Worm (Caenorhabditis elegans): ENCODE data around the gene cest-16.
A peak's percentile ranks its signal among the peaks of the same experiment; 100 is the strongest.

Gene cest-16

DNA sequence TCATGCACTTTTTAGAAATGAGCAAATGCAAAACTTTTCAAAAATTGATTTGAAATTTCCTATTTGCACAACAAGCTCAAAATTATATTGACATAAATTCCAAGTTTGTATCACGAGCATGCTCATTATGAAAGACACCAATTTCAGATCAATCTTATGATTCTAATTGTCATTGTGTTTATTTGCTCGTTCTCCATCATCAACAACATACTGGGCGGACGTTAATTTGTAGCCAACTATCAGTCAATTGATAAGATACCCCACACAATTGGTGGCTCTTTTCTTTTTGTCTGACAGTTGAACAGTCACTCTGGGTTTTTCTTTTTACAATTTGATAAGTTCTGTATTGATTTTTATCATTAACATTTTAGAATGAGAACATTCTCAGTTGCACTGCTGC is 28.0 kb upstream of the cest-16 start, which contains the start of gene lro-1 (continued):
- TF ChIP-seq mep-1 (tag; optimal IDR thresholded peaks at IDR 0.05) (peak; percentile 50), nhr-10 (tag; optimal IDR thresholded peaks at IDR 0.05) (peak; percentile 30), hlh-11 (tag; optimal IDR thresholded peaks at IDR 0.05) (peak; percentile 89)

- TF ChIP-seq mxl-3 (GFP tag; optimal IDR thresholded peaks at IDR 0.05) (no peak), pha-4 (GFP tag; IDR thresholded peaks at IDR 0.05) (peak; percentile 63; the same call in 1 of the 2 replicates), pha-4 (tag; optimal IDR thresholded peaks at IDR 0.05) (no peak), daf-16 (GFP tag; optimal IDR thresholded peaks at IDR 0.05) (no peak), daf-16 (tag; optimal IDR thresholded peaks at IDR 0.05) (peak; percentile 29), nhr-237 (tag; optimal IDR thresholded peaks at IDR 0.05) (no peak), dve-1 (tag; optimal IDR thresholded peaks at IDR 0.05; ENCODE audit: insufficient read depth) (peak; percentile 63), T26A8.4 (GFP tag; IDR thresholded peaks at IDR 0.05) (peak; percentile 8; the same call in 1 of the 2 replicates), zfp-3 (GFP tag; conservative IDR thresholded peaks at IDR 0.05) (peak; percentile 69; the same call in 1 of the 2 replicates)
These were observed 26.0 kb upstream of the cest-16 start for ce11 chrX:6273772-6274171.

DNA sequence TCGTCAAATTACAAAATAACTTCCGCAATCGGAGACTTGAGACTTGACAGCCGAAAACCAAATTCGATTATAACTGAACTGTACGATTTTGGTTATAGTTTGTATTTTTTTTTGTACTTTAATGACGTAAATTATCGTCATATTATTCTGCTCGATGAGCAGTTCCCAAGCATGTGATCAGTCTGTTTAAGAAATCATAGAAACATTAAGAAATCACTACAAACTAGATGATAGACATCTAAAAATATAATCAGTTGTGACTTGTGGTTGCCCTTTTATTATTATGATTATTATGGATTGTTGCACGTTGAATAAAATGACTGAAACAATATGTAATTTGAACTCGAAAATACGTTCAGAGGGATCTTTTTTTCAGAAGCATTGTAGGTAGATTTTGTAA is 25.5 kb upstream of the cest-16 start:
- peak; percentile 88 for TF ChIP-seq dve-1 (tag; optimal IDR thresholded peaks at IDR 0.05; ENCODE audit: insufficient read depth)
- TF ChIP-seq nhr-76 (tag; optimal IDR thresholded peaks at IDR 0.05): no peak
- no peak for TF ChIP-seq lin-15B (tag; optimal IDR thresholded peaks at IDR 0.05)
- TF ChIP-seq pha-4 (GFP tag; IDR thresholded peaks at IDR 0.05): peak; percentile 10; the same call in 1 of the 2 replicates
- no peak for TF ChIP-seq pha-4 (tag; optimal IDR thresholded peaks at IDR 0.05)
- TF ChIP-seq nhr-102 (tag; optimal IDR thresholded peaks at IDR 0.05): peak; percentile 30
- peak; percentile 52 for TF ChIP-seq mep-1 (tag; optimal IDR thresholded peaks at IDR 0.05)
- TF ChIP-seq daf-16 (GFP tag; optimal IDR thresholded peaks at IDR 0.05): no peak
- TF ChIP-seq daf-16 (tag; optimal IDR thresholded peaks at IDR 0.05): peak; percentile 77
- TF ChIP-seq ztf-7 (tag; optimal IDR thresholded peaks at IDR 0.05): peak; percentile 56
- no peak for TF ChIP-seq Y105C5A.15 (GFP tag; IDR thresholded peaks at IDR 0.05)
- peak; percentile 96 for TF ChIP-seq nhr-28 (tag; optimal IDR thresholded peaks at IDR 0.05)
- TF ChIP-seq Y5F2A.4 (GFP tag; optimal IDR thresholded peaks at IDR 0.05): no peak
- TF ChIP-seq hlh-11 (tag; optimal IDR thresholded peaks at IDR 0.05): peak; percentile 70
- TF ChIP-seq hif-1 (tag; optimal IDR thresholded peaks at IDR 0.05): peak in 1 of 2 experiments; percentile 36
- TF ChIP-seq dmd-8 (GFP tag; IDR thresholded peaks at IDR 0.05): no peak
- TF ChIP-seq php-3 (GFP tag; IDR thresholded peaks at IDR 0.05): peak; percentile 67
- peak; percentile 62 for TF ChIP-seq nhr-77 (tag; optimal IDR thresholded peaks at IDR 0.05)
- 0 out of 2 replicates have a peak, but pooled peaks have one; percentile 9 for TF ChIP-seq mdt-29 (GFP tag; IDR thresholded peaks at IDR 0.05)
- peak; percentile 68 for TF ChIP-seq dmd-6 (GFP tag; IDR thresholded peaks at IDR 0.05)
- TF ChIP-seq hlh-30 (tag; optimal IDR thresholded peaks at IDR 0.05; ENCODE audit: insufficient read depth): peak; percentile 53

DNA sequence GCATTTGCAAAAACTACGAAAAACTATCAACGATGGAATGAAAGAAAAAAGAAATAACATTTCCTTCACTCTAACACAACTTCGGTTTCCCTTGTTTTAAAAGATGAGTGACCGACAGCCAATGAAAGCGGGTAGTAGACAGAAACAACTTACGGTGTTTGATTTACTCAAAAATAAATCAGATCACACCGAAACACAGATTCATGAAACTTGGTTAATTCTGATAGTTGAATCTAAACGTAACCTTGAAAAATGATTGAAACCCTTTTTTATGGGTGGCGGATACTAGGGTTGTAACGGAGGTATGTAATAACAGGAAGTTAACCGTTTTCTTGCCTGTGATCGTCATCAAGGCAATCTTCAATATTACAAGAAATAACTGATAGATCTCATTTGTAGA is 24.4 kb upstream of the cest-16 start:
- TF ChIP-seq ceh-44 (GFP tag; IDR thresholded peaks at IDR 0.05): 0 out of 2 replicates have a peak, but pooled peaks have one; percentile 13
- TF ChIP-seq nhr-25 (tag; optimal IDR thresholded peaks at IDR 0.05; ENCODE audit: borderline replicate concordance, insufficient read depth): peak; percentile 60
- no peak for TF ChIP-seq lim-7 (GFP tag; IDR thresholded peaks at IDR 0.05)
- peak; percentile 38 for TF ChIP-seq nhr-28 (tag; optimal IDR thresholded peaks at IDR 0.05)

DNA sequence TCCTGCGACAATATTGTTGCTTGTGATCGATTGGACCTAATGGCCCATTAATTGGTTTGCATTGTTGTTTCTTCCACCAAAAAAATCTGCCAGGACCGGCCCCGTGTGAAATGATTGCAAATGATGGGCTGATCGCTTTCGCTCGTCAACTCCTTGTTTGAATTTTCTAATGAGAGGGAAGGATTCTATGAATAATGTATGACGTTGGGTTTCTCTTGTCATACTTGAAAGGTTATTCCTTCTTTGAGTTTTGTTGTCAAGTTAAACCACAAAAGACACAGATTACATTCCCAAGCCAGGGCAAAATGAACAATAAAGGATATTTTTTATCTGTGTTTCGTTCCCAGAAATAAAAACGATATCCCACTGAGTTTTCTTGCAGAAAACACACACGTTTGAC is 23.0 kb upstream of the cest-16 start:
- TF ChIP-seq Y105C5A.15 (GFP tag; IDR thresholded peaks at IDR 0.05) (no peak), aha-1 (tag) (peak; percentile 95)

DNA sequence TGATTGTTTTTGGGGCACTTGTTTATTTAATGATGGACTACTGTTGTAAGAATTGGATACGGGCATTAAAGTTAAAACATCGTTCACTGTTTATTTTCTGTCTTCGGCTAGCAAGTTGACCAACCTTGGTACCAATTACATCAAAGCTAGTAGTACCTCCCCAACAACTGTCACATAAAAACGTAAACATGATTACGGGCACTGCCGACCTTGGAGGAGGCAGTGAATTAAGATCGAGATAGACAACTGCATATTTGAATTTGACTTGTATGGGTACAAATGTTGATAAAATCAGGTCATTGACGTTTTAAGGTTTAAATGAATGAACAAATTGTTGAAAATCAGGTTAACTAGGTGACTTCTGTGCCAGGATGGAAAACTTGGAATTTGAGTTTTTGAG is 22.5 kb upstream of the cest-16 start:
- no peak for TF ChIP-seq hlh-11 (tag; optimal IDR thresholded peaks at IDR 0.05)
- no peak for TF ChIP-seq nhr-48 (tag; optimal IDR thresholded peaks at IDR 0.05)
- no peak for TF ChIP-seq lin-1 (GFP tag; IDR thresholded peaks at IDR 0.05)
- no peak for TF ChIP-seq spr-1 (tag; optimal IDR thresholded peaks at IDR 0.05)
- TF ChIP-seq php-3 (GFP tag; IDR thresholded peaks at IDR 0.05): no peak
- no peak for TF ChIP-seq attf-4 (tag; optimal IDR thresholded peaks at IDR 0.05)
- TF ChIP-seq mdl-1 (tag; optimal IDR thresholded peaks at IDR 0.05): no peak
- TF ChIP-seq F44E2.7 (GFP tag; IDR thresholded peaks at IDR 0.05): no peak
- TF ChIP-seq zag-1 (tag; optimal IDR thresholded peaks at IDR 0.05): no peak
- no peak for TF ChIP-seq lin-15B (tag; optimal IDR thresholded peaks at IDR 0.05)
- no peak for TF ChIP-seq zip-11 (GFP tag; IDR thresholded peaks at IDR 0.05)
- no peak for TF ChIP-seq ztf-7 (tag; optimal IDR thresholded peaks at IDR 0.05)
- TF ChIP-seq nhr-11 (tag; optimal IDR thresholded peaks at IDR 0.05): no peak
- TF ChIP-seq duxl-1 (tag; optimal IDR thresholded peaks at IDR 0.05; ENCODE audit: poor library complexity): no peak
- TF ChIP-seq arid-1 (GFP tag; conservative IDR thresholded peaks at IDR 0.05): no peak
- TF ChIP-seq daf-19 (GFP tag; conservative IDR thresholded peaks at IDR 0.05): no peak
